Fruit fly (Drosophila melanogaster) whole organism, embryonic: ENCODE measurements around the gene GlnRS.

ENCODE experiments used
- CG10654 ChIP-seq: fragments of 200-800 bp; sonication (Bioruptor generic); optimal IDR thresholded peaks from 2 replicates; lab custom pipeline; 2016; ENCODE audit warnings: missing biosample characterization, missing genetic modification characterization
- CG10959 ChIP-seq: fragments of 200-800 bp; sonication (Bioruptor generic); IDR thresholded peaks from 2 replicates; pipeline ENCODE4 v1.3.6; 2022; ENCODE audit warnings: missing biosample characterization, missing genetic modification characterization
- CG12104 ChIP-seq: fragments of 200-800 bp; sonication (Bioruptor generic); optimal IDR thresholded peaks from 3 replicates; lab custom pipeline; 2016; ENCODE audit warnings: missing biosample characterization, missing genetic modification characterization
- CG12391 ChIP-seq: fragments of 200-800 bp; sonication (Bioruptor generic); optimal IDR thresholded peaks from 3 replicates; lab custom pipeline; 2018; ENCODE audit warnings: missing biosample characterization, mild to moderate bottlenecking, missing genetic modification characterization, moderate library complexity
- CG12942 ChIP-seq: fragments of 200-800 bp; sonication (Bioruptor generic); optimal IDR thresholded peaks from 3 replicates; lab custom pipeline; 2016; ENCODE audit warnings: missing biosample characterization, missing genetic modification characterization
- CG17361 ChIP-seq: fragments of 200-800 bp; sonication (Bioruptor generic); IDR thresholded peaks from 3 replicates; pipeline ENCODE4 v1.3.6; 2022; ENCODE audit warnings: missing biosample characterization, missing genetic modification characterization
- CG18262 ChIP-seq: fragments of 200-800 bp; optimal IDR thresholded peaks from 3 replicates; lab custom pipeline; 2019; ENCODE audit warnings: missing biosample characterization, mild to moderate bottlenecking, missing genetic modification characterization, moderate library complexity
- CG18619 ChIP-seq: fragments of 200-800 bp; sonication (Bioruptor generic); optimal IDR thresholded peaks from 3 replicates; lab custom pipeline; 2017; ENCODE audit warnings: missing biosample characterization, mild to moderate bottlenecking, missing genetic modification characterization
- CG2116 ChIP-seq: fragments of 200-800 bp; sonication (Bioruptor generic); optimal IDR thresholded peaks from 3 replicates; lab custom pipeline; 2018; ENCODE audit warnings: missing biosample characterization, mild to moderate bottlenecking, missing genetic modification characterization
- CG2199 ChIP-seq: fragments of 200-800 bp; sonication (Bioruptor generic); IDR thresholded peaks from 3 replicates; pipeline ENCODE4 v1.3.6; 2022; ENCODE audit warnings: missing biosample characterization, missing genetic modification characterization
- CG2202 ChIP-seq: fragments of 200-800 bp; sonication (Bioruptor generic); optimal IDR thresholded peaks from 2 replicates; lab custom pipeline; 2018; ENCODE audit warnings: missing biosample characterization, mild to moderate bottlenecking, missing genetic modification characterization
- CG2875 ChIP-seq: fragments of 200-800 bp; sonication (Bioruptor generic); optimal IDR thresholded peaks from 2 replicates; lab custom pipeline; 2017; ENCODE audit warnings: missing biosample characterization, mild to moderate bottlenecking, missing genetic modification characterization, missing genetic modification reagents
- CG30403 ChIP-seq: fragments of 200-800 bp; sonication (Bioruptor generic); optimal IDR thresholded peaks from 3 replicates; lab custom pipeline; 2016; ENCODE audit warnings: missing biosample characterization, missing genetic modification characterization
- CG31365 ChIP-seq: fragments of 200-800 bp; sonication (Bioruptor generic); optimal IDR thresholded peaks from 2 replicates; lab custom pipeline; 2018; ENCODE audit warnings: missing biosample characterization, mild to moderate bottlenecking, missing genetic modification characterization
- CG3163 ChIP-seq: fragments of 200-800 bp; sonication (Bioruptor generic); optimal IDR thresholded peaks from 3 replicates; lab custom pipeline; 2016; ENCODE audit warnings: missing biosample characterization, missing genetic modification characterization
- CG32772 ChIP-seq: fragments of 200-800 bp; sonication (Bioruptor generic); IDR thresholded peaks from 2 replicates; pipeline ENCODE4 v1.3.6; 2022; ENCODE audit warnings: missing biosample characterization, missing genetic modification characterization
- CG34376 ChIP-seq: fragments of 200-800 bp; sonication (Bioruptor generic); optimal IDR thresholded peaks from 2 replicates; lab custom pipeline; 2018; ENCODE audit warnings: missing biosample characterization, mild to moderate bottlenecking, missing genetic modification characterization
- CG4617 ChIP-seq: fragments of 200-800 bp; sonication (Bioruptor generic); optimal IDR thresholded peaks from 3 replicates; lab custom pipeline; 2016; ENCODE audit warnings: missing biosample characterization, missing genetic modification characterization, borderline replicate concordance
- CG4854 ChIP-seq: fragments of 200-800 bp; sonication (Bioruptor generic); optimal IDR thresholded peaks from 2 replicates; lab custom pipeline; 2016; ENCODE audit warnings: missing biosample characterization, missing genetic modification characterization, inconsistent platforms
- CG6654 ChIP-seq: fragments of 200-800 bp; sonication (Bioruptor generic); optimal IDR thresholded peaks from 2 replicates; lab custom pipeline; 2017; ENCODE audit warnings: missing biosample characterization, mild to moderate bottlenecking, missing genetic modification characterization
- CG6689 ChIP-seq: fragments of 200-800 bp; sonication (Bioruptor generic); IDR thresholded peaks from 2 replicates; pipeline ENCODE4 v1.3.6; 2022; ENCODE audit warnings: missing biosample characterization, missing genetic modification characterization
- CG6854 ChIP-seq: fragments of 200-800 bp; sonication (Bioruptor generic); optimal IDR thresholded peaks from 3 replicates; lab custom pipeline; 2017; ENCODE audit warnings: missing biosample characterization, mild to moderate bottlenecking, missing genetic modification characterization
- CG9797 ChIP-seq: fragments of 200-800 bp; sonication (Bioruptor generic); optimal IDR thresholded peaks from 3 replicates; lab custom pipeline; 2018; ENCODE audit warnings: missing biosample characterization, mild to moderate bottlenecking, missing genetic modification characterization
- CTCF ChIP-seq: fragments of 200-800 bp; sonication (Bioruptor generic); optimal IDR thresholded peaks from 2 replicates; lab custom pipeline; 2017; ENCODE audit warnings: missing biosample characterization, mild to moderate bottlenecking, missing genetic modification characterization, moderate library complexity
- Dek ChIP-seq: fragments of 200-800 bp; sonication (Bioruptor generic); optimal IDR thresholded peaks from 3 replicates; lab custom pipeline; 2019; ENCODE audit warnings: missing biosample characterization, mild to moderate bottlenecking, missing genetic modification characterization, moderate library complexity
- Dref ChIP-seq: fragments of 200-800 bp; sonication (Bioruptor generic); IDR thresholded peaks from 2 replicates; pipeline ENCODE4 v1.3.6; 2022; ENCODE audit warnings: missing biosample characterization, missing genetic modification characterization
- Hr78 ChIP-seq, 2 experiments: fragments of 200-800 bp in 1 of 2; fragments of >200 bp in 1 of 2; sonication (Bioruptor generic) in 1 of 2; optimal IDR thresholded peaks; 2 replicates each; lab custom pipeline; 2017 to 2019; ENCODE audit warnings: missing biosample characterization in 2 of 2, missing genetic modification characterization in 2 of 2, mild to moderate bottlenecking in 1 of 2, moderate library complexity in 1 of 2
- Lim3 ChIP-seq: fragments of 200-800 bp; sonication (Bioruptor generic); IDR thresholded peaks from 2 replicates; pipeline ENCODE4 v1.3.6; 2022; ENCODE audit warnings: missing biosample characterization, missing genetic modification characterization
- Lpt ChIP-seq: fragments of >200 bp; optimal IDR thresholded peaks from 2 replicates; lab custom pipeline; 2018; ENCODE audit warnings: missing biosample characterization, missing genetic modification characterization
- MTF-1 ChIP-seq: fragments of 200-800 bp; sonication (Bioruptor generic); optimal IDR thresholded peaks from 2 replicates; lab custom pipeline; 2018; ENCODE audit warnings: missing biosample characterization, mild to moderate bottlenecking, missing genetic modification characterization, borderline replicate concordance
- Nf-YB ChIP-seq: fragments of 200-800 bp; sonication (Bioruptor generic); optimal IDR thresholded peaks from 3 replicates; lab custom pipeline; 2019; ENCODE audit warnings: missing biosample characterization, mild to moderate bottlenecking, missing genetic modification characterization, moderate library complexity
- Ssrp ChIP-seq: fragments of 200-800 bp; sonication (Bioruptor generic); optimal IDR thresholded peaks from 2 replicates; lab custom pipeline; 2018; ENCODE audit warnings: missing biosample characterization, mild to moderate bottlenecking, missing genetic modification characterization, moderate library complexity
- Vsx1 ChIP-seq: fragments of 200-800 bp; sonication (Bioruptor generic); optimal IDR thresholded peaks from 2 replicates; lab custom pipeline; 2017; ENCODE audit warnings: missing biosample characterization, mild to moderate bottlenecking, missing genetic modification characterization, missing genetic modification reagents
- ase ChIP-seq: fragments of 200-800 bp; sonication (Bioruptor generic); IDR thresholded peaks from 3 replicates; pipeline ENCODE4 v1.3.6; 2022; ENCODE audit warnings: missing biosample characterization, missing genetic modification characterization
- az2 ChIP-seq: fragments of 200-800 bp; sonication (Bioruptor generic); optimal IDR thresholded peaks from 3 replicates; lab custom pipeline; 2016; ENCODE audit warnings: missing biosample characterization, missing genetic modification characterization
- btn ChIP-seq: fragments of 200-800 bp; sonication (Bioruptor generic); optimal IDR thresholded peaks from 2 replicates; lab custom pipeline; 2016; ENCODE audit warnings: missing biosample characterization, missing genetic modification characterization
- chn ChIP-seq: fragments of 200-800 bp; sonication (Bioruptor generic); optimal IDR thresholded peaks from 2 replicates; lab custom pipeline; 2016; ENCODE audit warnings: missing biosample characterization, missing genetic modification characterization
- crol ChIP-seq: fragments of 200-800 bp; sonication (Bioruptor generic); IDR thresholded peaks from 2 replicates; pipeline ENCODE4 v1.3.6; 2022; ENCODE audit warnings: missing biosample characterization, missing genetic modification characterization
- ems ChIP-seq: fragments of 200-800 bp; sonication (Bioruptor generic); optimal IDR thresholded peaks from 3 replicates; lab custom pipeline; 2016; ENCODE audit warnings: missing biosample characterization, missing genetic modification characterization
- ewg ChIP-seq: fragments of 200-800 bp; sonication (Bioruptor generic); optimal IDR thresholded peaks from 3 replicates; lab custom pipeline; 2017; ENCODE audit warnings: mild to moderate bottlenecking, missing biosample characterization, missing genetic modification reagents, missing genetic modification characterization
- fd3F ChIP-seq: fragments of 200-800 bp; sonication (Bioruptor generic); optimal IDR thresholded peaks from 2 replicates; lab custom pipeline; 2018; ENCODE audit warnings: missing biosample characterization, mild to moderate bottlenecking, missing genetic modification characterization, moderate library complexity
- gcm ChIP-seq: fragments of 200-800 bp; sonication (Bioruptor generic); optimal IDR thresholded peaks from 2 replicates; lab custom pipeline; 2019; ENCODE audit warnings: missing biosample characterization, mild to moderate bottlenecking, missing genetic modification characterization, moderate library complexity
- gcm2 ChIP-seq: fragments of 200-800 bp; sonication (Bioruptor generic); optimal IDR thresholded peaks from 2 replicates; lab custom pipeline; 2016; ENCODE audit warnings: missing biosample characterization, missing genetic modification characterization
- ham ChIP-seq: fragments of 200-800 bp; sonication (Bioruptor generic); IDR thresholded peaks from 2 replicates; pipeline ENCODE4 v1.3.6; 2022; ENCODE audit warnings: missing biosample characterization, missing genetic modification characterization
- kni ChIP-seq: fragments of 200-800 bp; sonication (Bioruptor generic); optimal IDR thresholded peaks from 3 replicates; lab custom pipeline; 2017; ENCODE audit warnings: mild to moderate bottlenecking, missing biosample characterization, missing genetic modification reagents, missing genetic modification characterization
- lbe ChIP-seq: fragments of 200-800 bp; sonication (Bioruptor generic); optimal IDR thresholded peaks from 2 replicates; lab custom pipeline; 2016; ENCODE audit warnings: missing biosample characterization, mild to moderate bottlenecking, missing genetic modification characterization
- tio ChIP-seq: fragments of 200-800 bp; sonication (Bioruptor generic); optimal IDR thresholded peaks from 2 replicates; lab custom pipeline; 2017; ENCODE audit warnings: missing biosample characterization, missing genetic modification characterization, inconsistent platforms
- ttk ChIP-seq: fragments of 200-800 bp; sonication (Bioruptor generic); IDR thresholded peaks from 2 replicates; pipeline ENCODE4 v2.1.2; 2022; ENCODE audit warnings: missing biosample characterization, missing genetic modification characterization
- unc-4 ChIP-seq: fragments of 200-800 bp; sonication (Bioruptor generic); IDR thresholded peaks from 2 replicates; pipeline ENCODE4 v1.3.6; 2022; ENCODE audit warnings: missing biosample characterization, missing genetic modification characterization; ENCODE audit not compliant: partially characterized antibody
- z ChIP-seq: fragments of 200-800 bp; sonication (Bioruptor generic); IDR thresholded peaks from 3 replicates; pipeline ENCODE4 v1.3.6; 2022; ENCODE audit warnings: missing biosample characterization, missing genetic modification characterization
- zf30C ChIP-seq: fragments of 200-800 bp; sonication (Bioruptor generic); optimal IDR thresholded peaks from 3 replicates; lab custom pipeline; 2018; ENCODE audit warnings: missing biosample characterization, mild to moderate bottlenecking, missing genetic modification characterization

The GlnRS gene

dm6 chr3R:25247379-25247869, 18.1 kb downstream of the GlnRS start, which contains the start of the genes RpS27 and Nup37 (continued):
- TF ChIP-seq Hr78 (GFP tag; optimal IDR thresholded peaks at IDR 0.05; lab: Kevin White, UChicago): no peak
- TF ChIP-seq CG12391 (tag; lab: Kevin White, UChicago): peak; percentile 97
- peak; percentile 78; the same call in 1 of the 2 replicates for TF ChIP-seq crol (GFP tag; lab: Robert Waterston, UW)
- peak; percentile 98 for TF ChIP-seq gcm2 (GFP tag; lab: Kevin White, UChicago)
- TF ChIP-seq Nf-YB: peak; percentile 84
- TF ChIP-seq CG32772 (GFP tag; lab: Robert Waterston, UW): peak; percentile 96
- peak; percentile 68; the same call in 1 of the 2 replicates for TF ChIP-seq Lim3
- peak; percentile 96 for TF ChIP-seq CG9797
- TF ChIP-seq CG18262 (tag; lab: Kevin White, UChicago): peak; percentile 91
- TF ChIP-seq chn (GFP tag; lab: Kevin White, UChicago): peak; percentile 98
- peak; percentile 91 for TF ChIP-seq CG6689 (GFP tag; lab: Robert Waterston, UW)
- peak; percentile 95 for TF ChIP-seq ewg (GFP tag; lab: Kevin White, UChicago)
- TF ChIP-seq zf30C (GFP tag; lab: Kevin White, UChicago): peak; percentile 61
- peak; percentile 96 for TF ChIP-seq tio (GFP tag; lab: Kevin White, UChicago)
- TF ChIP-seq CG2116 (GFP tag; lab: Kevin White, UChicago): peak; percentile 94
- TF ChIP-seq ase: peak; percentile 98
- peak; percentile 99 for TF ChIP-seq CG12104 (GFP tag; lab: Kevin White, UChicago)
- TF ChIP-seq CG6854 (GFP tag; lab: Kevin White, UChicago): peak; percentile 97
- TF ChIP-seq CG2875 (GFP tag; lab: Kevin White, UChicago): peak; percentile 98
- peak; percentile 94 for TF ChIP-seq CG3163 (GFP tag; lab: Kevin White, UChicago)
- peak; percentile 97 for TF ChIP-seq fd3F
- TF ChIP-seq gcm: peak; percentile 95
- TF ChIP-seq CTCF (GFP tag; lab: Kevin White, UChicago): peak; percentile 74
- TF ChIP-seq MTF-1: peak; percentile 99
- peak; percentile 99 for TF ChIP-seq CG4617 (GFP tag; lab: Kevin White, UChicago)
- peak; percentile 96 for TF ChIP-seq CG30403 (GFP tag; lab: Kevin White, UChicago)
- no peak for TF ChIP-seq Lpt (GFP tag; lab: Kevin White, UChicago)
- TF ChIP-seq ems (GFP tag; lab: Kevin White, UChicago): peak; percentile 98
- TF ChIP-seq CG10959: peak; percentile 95
- peak; percentile 95 for TF ChIP-seq az2 (GFP tag; lab: Kevin White, UChicago)
- TF ChIP-seq z (GFP tag; lab: Robert Waterston, UW): peak; percentile 78
- peak; percentile 98 for TF ChIP-seq CG4854
- peak; percentile 91 for TF ChIP-seq lbe (GFP tag; lab: Kevin White, UChicago)
- peak; percentile 96 for TF ChIP-seq CG2199 (GFP tag; lab: Robert Waterston, UW)
- 0 out of 2 replicates have a peak, but pooled peaks have one; percentile 21 for TF ChIP-seq unc-4
- peak; percentile 100 for TF ChIP-seq kni (GFP tag; lab: Kevin White, UChicago)
- TF ChIP-seq CG12942 (GFP tag; lab: Kevin White, UChicago): peak; percentile 97
- peak; percentile 97 for TF ChIP-seq ttk (GFP tag; lab: Robert Waterston, UW)
- TF ChIP-seq Dek: peak; percentile 95
- TF ChIP-seq CG31365 (tag; lab: Kevin White, UChicago): peak; percentile 92
- TF ChIP-seq CG17361 (GFP tag; lab: Robert Waterston, UW): peak; percentile 99
- TF ChIP-seq CG34376 (GFP tag; lab: Kevin White, UChicago): peak; percentile 100
- peak; percentile 99 for TF ChIP-seq CG10654 (GFP tag; lab: Kevin White, UChicago)
- peak; percentile 59 for TF ChIP-seq Dref (GFP tag; lab: Robert Waterston, UW)
- peak; percentile 92 for TF ChIP-seq Ssrp (tag; lab: Kevin White, UChicago)
- peak; percentile 94 for TF ChIP-seq CG6654 (GFP tag; lab: Kevin White, UChicago)
- TF ChIP-seq btn (GFP tag; lab: Kevin White, UChicago): peak; percentile 97
- peak; percentile 94 for TF ChIP-seq ham
- peak; percentile 99 for TF ChIP-seq CG18619
- TF ChIP-seq Vsx1: peak; percentile 98
- peak; percentile 96 for TF ChIP-seq CG2202 (tag; lab: Kevin White, UChicago)
